Fruit fly (Drosophila melanogaster) whole organism, prepupa: ENCODE measurements around the gene CG11134.
A peak's percentile ranks its signal among the peaks of the same experiment; 100 is the strongest.

Experiments
- Blimp-1 ChIP-seq: fragments of 200-800 bp; sonication (Bioruptor generic); optimal IDR thresholded peaks from 3 replicates; lab custom pipeline; 2017; ENCODE audit warnings: missing biosample characterization, missing genetic modification characterization, mild to moderate bottlenecking, moderate library complexity, missing genetic modification reagents
- CG10631 ChIP-seq: fragments of 200-800 bp; sonication (Bioruptor generic); optimal IDR thresholded peaks from 2 replicates; lab custom pipeline; 2016; ENCODE audit warnings: missing biosample characterization, missing genetic modification characterization
- CG10669 ChIP-seq: fragments of 200-800 bp; sonication (Bioruptor generic); optimal IDR thresholded peaks from 3 replicates; lab custom pipeline; 2018; ENCODE audit warnings: missing biosample characterization, mild to moderate bottlenecking, missing genetic modification characterization, moderate library complexity
- CG11294 ChIP-seq: fragments of 200-800 bp; sonication (Bioruptor generic); IDR thresholded peaks from 2 replicates; pipeline ENCODE4 v1.3.6; 2022; ENCODE audit warnings: missing biosample characterization, missing genetic modification characterization
- CG11762 ChIP-seq: fragments of 200-800 bp; sonication (Bioruptor generic); optimal IDR thresholded peaks from 3 replicates; lab custom pipeline; 2016; ENCODE audit warnings: missing biosample characterization, missing genetic modification characterization; ENCODE audit not compliant: insufficient read depth
- CG11902 ChIP-seq: fragments of 200-800 bp; sonication (Bioruptor generic); optimal IDR thresholded peaks from 3 replicates; lab custom pipeline; 2016; ENCODE audit warnings: missing biosample characterization, missing genetic modification characterization
- CG16779 ChIP-seq: fragments of 200-800 bp; sonication (Bioruptor generic); optimal IDR thresholded peaks from 3 replicates; lab custom pipeline; 2017; ENCODE audit warnings: missing biosample characterization, mild to moderate bottlenecking, missing genetic modification characterization
- CG31627 ChIP-seq: fragments of 200-800 bp; sonication (Bioruptor generic); optimal IDR thresholded peaks from 3 replicates; lab custom pipeline; 2016; ENCODE audit warnings: missing biosample characterization, missing genetic modification characterization
- CG34406 ChIP-seq: fragments of 200-800 bp; sonication (Bioruptor generic); optimal IDR thresholded peaks from 3 replicates; lab custom pipeline; 2016; ENCODE audit warnings: missing biosample characterization, missing genetic modification characterization
- CG3919 ChIP-seq: fragments of 200-800 bp; sonication (Bioruptor generic); optimal IDR thresholded peaks from 3 replicates; lab custom pipeline; 2016; ENCODE audit warnings: missing biosample characterization, missing genetic modification characterization
- CG4318 ChIP-seq: fragments of 200-800 bp; sonication (Bioruptor generic); optimal IDR thresholded peaks from 3 replicates; lab custom pipeline; 2017; ENCODE audit warnings: missing biosample characterization, mild to moderate bottlenecking, missing genetic modification characterization
- CG6276 ChIP-seq: fragments of 200-800 bp; sonication (Bioruptor generic); optimal IDR thresholded peaks from 2 replicates; lab custom pipeline; 2017; ENCODE audit warnings: missing biosample characterization, mild to moderate bottlenecking, missing genetic modification characterization
- CG6792 ChIP-seq: fragments of 200-800 bp; sonication (Bioruptor generic); optimal IDR thresholded peaks from 3 replicates; lab custom pipeline; 2016; ENCODE audit warnings: missing biosample characterization, missing genetic modification characterization
- CG6808 ChIP-seq: fragments of 200-800 bp; sonication (Bioruptor generic); optimal IDR thresholded peaks from 3 replicates; lab custom pipeline; 2017; ENCODE audit warnings: missing biosample characterization, missing genetic modification characterization, mild to moderate bottlenecking, moderate library complexity, missing genetic modification reagents
- CG6854 ChIP-seq: fragments of 200-800 bp; sonication (Bioruptor generic); optimal IDR thresholded peaks from 2 replicates; lab custom pipeline; 2017; ENCODE audit warnings: missing biosample characterization, mild to moderate bottlenecking, missing genetic modification characterization
- CG7368 ChIP-seq: fragments of 200-800 bp; sonication (Bioruptor generic); optimal IDR thresholded peaks from 3 replicates; lab custom pipeline; 2016; ENCODE audit warnings: missing biosample characterization, missing genetic modification characterization
- CG8119 ChIP-seq: fragments of 200-800 bp; sonication (Bioruptor generic); IDR thresholded peaks from 3 replicates; pipeline ENCODE4 v1.3.6; 2022; ENCODE audit warnings: missing biosample characterization, missing genetic modification characterization
- CG8319 ChIP-seq: fragments of 200-800 bp; sonication (Bioruptor generic); optimal IDR thresholded peaks from 3 replicates; lab custom pipeline; 2016; ENCODE audit warnings: missing biosample characterization, missing genetic modification characterization
- CG9139 ChIP-seq: fragments of 200-800 bp; sonication (Bioruptor generic); optimal IDR thresholded peaks from 3 replicates; lab custom pipeline; 2017; ENCODE audit warnings: missing biosample characterization, mild to moderate bottlenecking, missing genetic modification characterization
- Eip75B ChIP-seq: fragments of 200-800 bp; sonication (Bioruptor generic); optimal IDR thresholded peaks from 3 replicates; lab custom pipeline; 2016; ENCODE audit warnings: missing biosample characterization, missing genetic modification characterization
- Eip78C ChIP-seq: fragments of 200-800 bp; sonication (Bioruptor generic); peaks from one replicate; lab custom pipeline; 2016; ENCODE audit warnings: missing biosample characterization, missing genetic modification characterization
- Ets21C ChIP-seq: fragments of 200-800 bp; sonication (Bioruptor generic); optimal IDR thresholded peaks from 3 replicates; lab custom pipeline; 2016; ENCODE audit warnings: missing biosample characterization, missing genetic modification characterization
- Gug ChIP-seq: fragments of 200-800 bp; sonication (Bioruptor generic); IDR thresholded peaks from 2 replicates; pipeline ENCODE4 v1.3.6; 2022; ENCODE audit warnings: missing biosample characterization, missing genetic modification characterization
- Hr38 ChIP-seq: sonication (Bioruptor generic); optimal IDR thresholded peaks from 2 replicates; lab custom pipeline; 2016; ENCODE audit warnings: missing biosample characterization, missing genetic modification characterization
- Hr4 ChIP-seq: fragments of 200-800 bp; sonication (Bioruptor generic); optimal IDR thresholded peaks from 3 replicates; lab custom pipeline; 2016; ENCODE audit warnings: missing biosample characterization, missing genetic modification characterization
- Lpt ChIP-seq: fragments of 200-800 bp; sonication (Bioruptor generic); optimal IDR thresholded peaks from 3 replicates; lab custom pipeline; 2016; ENCODE audit warnings: missing biosample characterization, missing genetic modification characterization
- Met ChIP-seq: fragments of 200-800 bp; sonication (Bioruptor generic); optimal IDR thresholded peaks from 3 replicates; lab custom pipeline; 2016; ENCODE audit warnings: missing biosample characterization, missing genetic modification characterization
- OdsH ChIP-seq: fragments of 200-800 bp; sonication (Bioruptor generic); optimal IDR thresholded peaks from 3 replicates; lab custom pipeline; 2016; ENCODE audit warnings: missing biosample characterization, missing genetic modification characterization
- Smox ChIP-seq: fragments of 200-800 bp; sonication (Bioruptor generic); optimal IDR thresholded peaks from 3 replicates; lab custom pipeline; 2016; ENCODE audit warnings: missing biosample characterization, missing genetic modification characterization
- Sox102F ChIP-seq: fragments of 200-800 bp; sonication (Bioruptor generic); optimal IDR thresholded peaks from 2 replicates; lab custom pipeline; 2016; ENCODE audit warnings: missing biosample characterization, mild to moderate bottlenecking, missing genetic modification characterization
- Sox14 ChIP-seq: fragments of 200-800 bp; sonication (Bioruptor generic); optimal IDR thresholded peaks from 3 replicates; lab custom pipeline; 2016; ENCODE audit warnings: missing biosample characterization, missing genetic modification characterization
- Sox15 ChIP-seq: fragments of 200-800 bp; sonication (Bioruptor generic); optimal IDR thresholded peaks from 3 replicates; lab custom pipeline; 2016; ENCODE audit warnings: missing biosample characterization, missing genetic modification characterization
- achi ChIP-seq: fragments of 200-800 bp; sonication (Bioruptor generic); optimal IDR thresholded peaks from 3 replicates; lab custom pipeline; 2016; ENCODE audit warnings: missing biosample characterization, missing genetic modification characterization
- dac ChIP-seq: fragments of 200-800 bp; sonication (Bioruptor generic); optimal IDR thresholded peaks from 2 replicates; lab custom pipeline; 2017; ENCODE audit warnings: missing biosample characterization, mild to moderate bottlenecking, missing genetic modification characterization
- dsx ChIP-seq: fragments of 200-800 bp; optimal IDR thresholded peaks from 3 replicates; lab custom pipeline; 2019; ENCODE audit warnings: missing biosample characterization, mild to moderate bottlenecking, missing genetic modification characterization, moderate library complexity; ENCODE audit not compliant: poor library complexity, severe bottlenecking
- esn ChIP-seq: fragments of 200-800 bp; sonication (Bioruptor generic); optimal IDR thresholded peaks from 2 replicates; lab custom pipeline; 2016; ENCODE audit warnings: missing biosample characterization, mild to moderate bottlenecking, missing genetic modification characterization, moderate library complexity
- fd85E ChIP-seq: fragments of 200-800 bp; sonication (Bioruptor generic); optimal IDR thresholded peaks from 3 replicates; lab custom pipeline; 2016; ENCODE audit warnings: missing biosample characterization, missing genetic modification characterization
- fkh ChIP-seq: fragments of 200-800 bp; sonication (Bioruptor generic); optimal IDR thresholded peaks from 3 replicates; lab custom pipeline; 2017; ENCODE audit warnings: missing biosample characterization, mild to moderate bottlenecking, missing genetic modification characterization, moderate library complexity
- lz ChIP-seq: fragments of 200-800 bp; sonication (Bioruptor generic); optimal IDR thresholded peaks from 3 replicates; lab custom pipeline; 2016; ENCODE audit warnings: missing biosample characterization, missing genetic modification characterization
- net ChIP-seq: fragments of 200-800 bp; sonication (Bioruptor generic); optimal IDR thresholded peaks from 3 replicates; lab custom pipeline; 2016; ENCODE audit warnings: missing biosample characterization, missing genetic modification characterization
- pdm3 ChIP-seq: fragments of 200-800 bp; sonication (Bioruptor generic); optimal IDR thresholded peaks from 3 replicates; lab custom pipeline; 2016; ENCODE audit warnings: missing biosample characterization, missing genetic modification characterization
- salr ChIP-seq, 2 experiments: fragments of 200-800 bp; sonication (Bioruptor generic); optimal IDR thresholded peaks; 3 replicates each; lab custom pipeline; 2016 to 2018; ENCODE audit warnings: missing biosample characterization in 2 of 2, missing genetic modification characterization in 2 of 2, mild to moderate bottlenecking in 1 of 2
- spab ChIP-seq: fragments of 200-800 bp; sonication (Bioruptor generic); optimal IDR thresholded peaks from 2 replicates; lab custom pipeline; 2017; ENCODE audit warnings: missing biosample characterization, mild to moderate bottlenecking, missing genetic modification characterization, missing genetic modification reagents
- ss ChIP-seq, 2 experiments: fragments of 200-800 bp; sonication (Bioruptor generic); optimal IDR thresholded peaks; 2 replicates in 1 of 2; 3 replicates in 1 of 2; lab custom pipeline; 2017 to 2018; ENCODE audit warnings: mild to moderate bottlenecking in 2 of 2, missing biosample characterization in 2 of 2, missing genetic modification characterization in 2 of 2, moderate library complexity in 1 of 2
- topi ChIP-seq: fragments of 200-800 bp; sonication (Bioruptor generic); optimal IDR thresholded peaks from 3 replicates; lab custom pipeline; 2016; ENCODE audit warnings: missing biosample characterization, missing genetic modification characterization

The CG11134 gene

DNA sequence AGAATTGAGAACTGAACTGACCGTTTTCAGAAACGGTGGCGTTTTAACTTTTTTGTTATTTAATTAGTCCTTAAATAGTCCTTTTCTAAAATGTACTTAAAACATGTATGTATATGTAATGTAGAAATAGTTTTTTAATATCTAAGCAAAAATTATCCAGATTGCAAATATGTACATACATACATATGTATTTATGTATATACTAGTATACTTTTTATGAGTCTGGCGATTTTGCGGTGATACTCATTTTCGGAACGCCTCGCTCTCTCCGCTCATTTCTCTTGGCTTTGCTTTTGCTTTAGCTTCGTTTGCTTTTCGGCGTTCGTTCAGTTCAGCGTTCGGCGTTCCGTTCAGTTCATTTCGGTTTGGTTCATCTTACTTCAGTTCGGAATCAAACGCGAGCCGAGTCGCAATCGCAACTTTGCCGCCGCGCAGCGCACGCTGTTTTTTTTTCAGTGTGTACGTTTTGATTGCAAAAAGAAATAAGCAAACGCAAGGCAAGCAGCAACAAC lies 24.7 kb downstream of the CG11134 start, which contains the start of gene rdgB (continued):
- TF ChIP-seq Ets21C (GFP tag; lab: Kevin White, UChicago) (peak; percentile 35), CG10669 (peak; percentile 100), OdsH (GFP tag; lab: Kevin White, UChicago) (peak; percentile 84), CG4318 (GFP tag; lab: Kevin White, UChicago) (peak; percentile 92), CG6854 (GFP tag; lab: Kevin White, UChicago) (peak; percentile 21), Hr38 (no peak), CG31627 (GFP tag; lab: Kevin White, UChicago) (peak; percentile 72), CG7368 (peak; percentile 11), CG9139 (peak; percentile 32), CG8119 (GFP tag; lab: Robert Waterston, UW) (peak; percentile 80), dac (peak; percentile 81), CG11762 (peak; percentile 78), topi (GFP tag; lab: Kevin White, UChicago) (peak; percentile 83), Blimp-1 (GFP tag; lab: Kevin White, UChicago) (peak; percentile 77), achi (peak; percentile 86), net (GFP tag; lab: Kevin White, UChicago) (peak; percentile 73), CG11902 (peak; percentile 76), CG8319 (GFP tag; lab: Kevin White, UChicago) (peak; percentile 54), fkh (GFP tag; lab: Kevin White, UChicago) (peak; percentile 23), CG6276 (GFP tag; lab: Kevin White, UChicago) (peak; percentile 84), Met (GFP tag; lab: Kevin White, UChicago) (peak; percentile 82), CG16779 (tag; lab: Kevin White, UChicago) (peak; percentile 51), dsx (GFP tag; lab: Kevin White, UChicago) (peak; percentile 56), esn (GFP tag; lab: Kevin White, UChicago) (peak; percentile 88), CG3919 (GFP tag; lab: Kevin White, UChicago) (peak; percentile 88)

DNA sequence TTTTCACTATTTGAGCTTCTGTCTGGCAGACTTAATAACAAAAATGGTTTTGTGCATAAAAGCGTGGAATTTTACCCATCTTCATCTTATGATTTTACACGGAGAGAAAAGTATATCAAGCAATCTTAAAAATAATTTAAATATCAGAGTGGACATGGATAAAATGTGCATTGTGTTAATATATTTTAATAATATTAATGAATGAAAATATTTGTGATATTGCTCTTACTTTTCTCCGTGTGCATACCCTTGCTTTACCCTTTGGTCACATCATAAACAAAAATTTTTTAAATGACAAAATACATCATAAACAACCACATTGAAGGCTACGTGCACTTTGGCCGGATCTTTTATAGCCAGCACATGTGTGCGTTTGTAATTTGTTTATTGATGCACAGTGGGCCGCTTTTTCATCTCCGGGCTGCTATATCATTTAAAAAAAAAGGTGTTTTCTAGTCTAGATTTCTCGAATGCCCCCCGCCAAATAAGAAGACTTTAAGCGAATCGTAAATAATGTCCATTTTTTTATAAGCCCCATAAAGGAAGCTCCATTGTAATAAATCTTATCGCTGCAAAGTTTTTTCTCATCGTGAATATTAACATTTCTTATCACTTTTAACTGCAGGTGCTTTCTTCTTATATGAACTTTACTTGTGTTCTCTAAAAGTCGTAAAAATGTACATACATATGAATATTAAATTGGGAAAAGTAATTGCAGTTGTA lies 26.8 kb downstream of the CG11134 start:
- TF ChIP-seq pdm3 (GFP tag; lab: Kevin White, UChicago) (peak; percentile 54), CG6808 (GFP tag; lab: Kevin White, UChicago) (no peak), fd85E (no peak), Gug (GFP tag; lab: Robert Waterston, UW) (0 out of 2 replicates have a peak, but pooled peaks have one; percentile 11), CG11294 (GFP tag; lab: Robert Waterston, UW) (no peak), CG11902 (no peak), CG6854 (GFP tag; lab: Kevin White, UChicago) (no peak), CG9139 (no peak), CG10631 (GFP tag; lab: Kevin White, UChicago) (peak; percentile 31), Smox (GFP tag; lab: Kevin White, UChicago) (peak; percentile 31), CG34406 (peak; percentile 31), CG11762 (no peak), lz (GFP tag; lab: Kevin White, UChicago) (no peak), CG3919 (GFP tag; lab: Kevin White, UChicago) (peak; percentile 53), CG6792 (GFP tag; lab: Kevin White, UChicago) (peak; percentile 8), Eip75B (GFP tag; lab: Kevin White, UChicago) (peak; percentile 34), ss (GFP tag; optimal IDR thresholded peaks at IDR 0.05; lab: Kevin White, UChicago) (no peak), OdsH (GFP tag; lab: Kevin White, UChicago) (peak; percentile 60), Lpt (peak; percentile 13), Ets21C (GFP tag; lab: Kevin White, UChicago) (no peak), CG8119 (GFP tag; lab: Robert Waterston, UW) (peak; percentile 63), Sox15 (GFP tag; lab: Kevin White, UChicago) (no peak), CG4318 (GFP tag; lab: Kevin White, UChicago) (peak; percentile 51), CG6276 (GFP tag; lab: Kevin White, UChicago) (peak; percentile 47), spab (peak; percentile 21), CG7368 (no peak), Eip78C (GFP tag; lab: Kevin White, UChicago) (peak; percentile 73), dsx (GFP tag; lab: Kevin White, UChicago) (no peak), Met (GFP tag; lab: Kevin White, UChicago) (peak; percentile 37), Hr4 (GFP tag; lab: Kevin White, UChicago) (peak; percentile 56), Sox102F (peak; percentile 64), fkh (GFP tag; lab: Kevin White, UChicago) (no peak), salr (GFP tag; optimal IDR thresholded peaks at IDR 0.05; lab: Kevin White, UChicago) (peak in 1 of 2 experiments; percentile 50), achi (peak; percentile 47), Sox14 (GFP tag; lab: Kevin White, UChicago) (peak; percentile 30), CG16779 (tag; lab: Kevin White, UChicago) (no peak), CG10669 (peak; percentile 7)
